Fruit fly (Drosophila melanogaster) S2 (cell line): ENCODE results near the gene CG32797.

Experiments used
- CG8478 ChIP-seq: fragments of >200 bp; optimal IDR thresholded peaks from 2 replicates; lab custom pipeline; 2018
- CTCF ChIP-seq, 2 experiments: fragments of >200 bp; optimal IDR thresholded peaks; 2 replicates each; lab custom pipeline; 2018

DNA sequence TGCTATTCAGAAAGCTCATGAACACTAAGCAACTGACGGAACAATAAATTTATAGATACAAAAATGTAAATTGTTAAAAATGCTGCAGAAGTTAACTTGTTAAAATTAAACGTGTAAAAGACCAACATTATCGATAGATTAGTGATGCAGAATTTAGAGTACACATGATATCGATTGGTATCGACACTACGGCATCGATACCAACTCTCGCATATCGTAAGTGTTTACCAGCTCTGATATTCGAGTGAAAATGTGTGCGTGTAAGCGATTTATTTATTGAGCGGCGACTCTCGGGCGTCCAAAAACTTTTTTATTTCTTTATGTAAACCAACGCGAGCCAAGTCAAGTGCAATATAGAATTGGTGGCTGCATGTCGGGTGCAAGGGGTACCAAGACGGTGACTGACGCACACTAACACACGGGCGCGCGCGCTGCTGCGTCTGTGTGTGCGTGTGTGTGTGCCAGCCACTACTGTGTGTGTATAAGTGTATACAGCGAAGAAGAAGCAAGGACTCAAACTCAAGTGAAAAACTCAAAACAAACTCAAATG, 22.2 kb upstream of the CG32797 start, which contains the start of gene z:
- no peak for TF ChIP-seq CG8478 (lab: Kevin White, UChicago)
- no peak for TF ChIP-seq CTCF (optimal IDR thresholded peaks at IDR 0.05; lab: Kevin White, UChicago)
